Worm (Caenorhabditis elegans) whole organism, early embryonic: ENCODE results near the gene fntb-1.

ENCODE experiments used
- B0310.2 ChIP-seq: sonication (generic microtip); optimal IDR thresholded peaks from 2 replicates; lab custom pipeline; 2016; ENCODE audit warnings: mild to moderate bottlenecking, missing genetic modification characterization, missing compliant biosample characterization
- F13C5.2 ChIP-seq: sonication (generic microtip); optimal IDR thresholded peaks from 2 replicates; lab custom pipeline; 2017; ENCODE audit warnings: mild to moderate bottlenecking, missing genetic modification characterization, inconsistent platforms, missing compliant biosample characterization
- aly-1 ChIP-seq: sonication (generic microtip); optimal IDR thresholded peaks from 2 replicates; lab custom pipeline; 2016; ENCODE audit warnings: missing genetic modification characterization, missing compliant biosample characterization
- ama-1 ChIP-seq: fragments of 150-350 bp; optimal IDR thresholded peaks from 2 replicates; lab custom pipeline; 2014
- ceh-13 ChIP-seq: fragments of 200-800 bp; sonication (Bioruptor generic); optimal IDR thresholded peaks from 2 replicates; lab custom pipeline; 2018; ENCODE audit warnings: mild to moderate bottlenecking, missing genetic modification characterization, missing compliant biosample characterization
- ceh-36 ChIP-seq: sonication (generic microtip); optimal IDR thresholded peaks from 2 replicates; lab custom pipeline; 2016; ENCODE audit warnings: missing genetic modification characterization, inconsistent platforms, missing compliant biosample characterization
- ets-7 ChIP-seq: sonication (generic microtip); optimal IDR thresholded peaks from 2 replicates; lab custom pipeline; 2016; ENCODE audit warnings: missing genotype, missing genetic modification characterization, missing compliant biosample characterization
- flt-1 ChIP-seq: fragments of 200-800 bp; sonication (Bioruptor generic); IDR thresholded peaks from 2 replicates; pipeline ENCODE4 v1.3.6; 2022; ENCODE audit warnings: missing genetic modification characterization, missing compliant biosample characterization
- hmg-4 ChIP-seq: fragments of 200-800 bp; sonication (Bioruptor generic); optimal IDR thresholded peaks from 2 replicates; lab custom pipeline; 2018; ENCODE audit warnings: mild to moderate bottlenecking, missing genetic modification characterization, missing compliant biosample characterization
- scrt-1 ChIP-seq: fragments of 200-800 bp; sonication (Bioruptor generic); IDR thresholded peaks from 2 replicates; pipeline ENCODE4 v1.3.6; 2022; ENCODE audit warnings: missing genetic modification characterization, missing compliant biosample characterization
- sea-1 ChIP-seq: fragments of 200-800 bp; sonication (Bioruptor generic); conservative IDR thresholded peaks from 2 replicates; pipeline ENCODE4 v1.3.6; 2022; ENCODE audit warnings: missing genetic modification characterization, missing compliant biosample characterization
- tbx-37 ChIP-seq: fragments of 200-800 bp; sonication (Bioruptor generic); conservative IDR thresholded peaks from 2 replicates; pipeline ENCODE4 v1.3.6; 2022; ENCODE audit warnings: missing genetic modification reagents, missing genetic modification characterization, missing compliant biosample characterization
- tra-4 ChIP-seq: sonication (generic microtip); optimal IDR thresholded peaks from 2 replicates; lab custom pipeline; 2017; ENCODE audit warnings: missing genetic modification characterization, missing compliant biosample characterization

DNA sequence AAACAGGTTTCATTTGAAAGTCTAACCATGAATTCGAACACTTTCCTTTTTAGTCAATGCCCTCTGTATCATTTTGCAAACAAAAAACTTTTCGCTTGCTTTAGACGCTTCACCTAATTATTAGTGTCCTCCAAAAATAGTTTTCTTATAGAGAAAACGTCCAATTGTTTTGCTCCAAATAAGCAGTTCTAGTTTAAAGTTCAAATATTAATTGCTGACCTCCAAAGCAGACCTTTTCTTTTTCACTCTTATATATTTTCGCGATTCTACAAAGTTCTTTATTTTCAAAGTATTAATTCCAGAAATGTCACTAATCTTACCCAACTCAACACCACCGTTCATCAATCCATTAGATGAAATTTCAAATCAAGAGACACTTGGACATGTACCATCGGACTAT lies 38.7 kb upstream of the fntb-1 start, which contains the start of gene gnrr-2:
- TF ChIP-seq sea-1 (GFP tag; lab: Robert Waterston, UW) (no peak), ceh-36 (tag; lab: Kevin White, UChicago) (no peak), ama-1 (no peak), flt-1 (GFP tag; lab: Robert Waterston, UW) (no peak), ets-7 (tag; lab: Kevin White, UChicago) (no peak), scrt-1 (GFP tag; lab: Robert Waterston, UW) (no peak), aly-1 (tag; lab: Kevin White, UChicago) (no peak), ceh-13 (GFP tag; lab: Kevin White, UChicago) (no peak), tbx-37 (GFP tag; lab: Robert Waterston, UW) (no peak), tra-4 (tag; lab: Kevin White, UChicago) (no peak), hmg-4 (GFP tag; lab: Kevin White, UChicago) (no peak), F13C5.2 (no peak), B0310.2 (no peak)
